Fruit fly (Drosophila melanogaster) whole organism, pupa: ENCODE results near the gene CG15403.

ENCODE experiments used
- CG10348 ChIP-seq: fragments of 200-800 bp; sonication (Bioruptor generic); IDR thresholded peaks from 2 replicates; pipeline ENCODE4 v1.3.6; 2022; ENCODE audit warnings: missing biosample characterization, missing genetic modification characterization
- CG12605 ChIP-seq: fragments of 200-800 bp; sonication (Bioruptor generic); IDR thresholded peaks from 2 replicates; pipeline ENCODE4 v1.3.6; 2022; ENCODE audit warnings: missing biosample characterization, missing genetic modification characterization
- CG13204 ChIP-seq: fragments of 200-800 bp; sonication (Bioruptor generic); optimal IDR thresholded peaks from 2 replicates; lab custom pipeline; 2018; ENCODE audit warnings: missing biosample characterization, mild to moderate bottlenecking, missing genetic modification characterization, moderate library complexity
- CG14655 ChIP-seq: fragments of 200-800 bp; sonication (Bioruptor generic); optimal IDR thresholded peaks from 3 replicates; lab custom pipeline; 2017; ENCODE audit warnings: mild to moderate bottlenecking, missing biosample characterization, missing genetic modification reagents, missing genetic modification characterization
- CG15710 ChIP-seq: fragments of 200-800 bp; sonication (Bioruptor generic); optimal IDR thresholded peaks from 2 replicates; lab custom pipeline; 2018; ENCODE audit warnings: missing biosample characterization, mild to moderate bottlenecking, missing genetic modification characterization, moderate library complexity
- CG17806 ChIP-seq: fragments of 200-800 bp; sonication (Bioruptor generic); optimal IDR thresholded peaks from 2 replicates; lab custom pipeline; 2018; ENCODE audit warnings: missing biosample characterization, mild to moderate bottlenecking, missing genetic modification characterization, moderate library complexity
- CG32121 ChIP-seq: fragments of 200-800 bp; sonication (Bioruptor generic); IDR thresholded peaks from 2 replicates; pipeline ENCODE4 v1.3.6; 2022; ENCODE audit warnings: missing biosample characterization, missing genetic modification characterization
- CG34367 ChIP-seq: fragments of 200-800 bp; sonication (Bioruptor generic); optimal IDR thresholded peaks from 2 replicates; lab custom pipeline; 2018; ENCODE audit warnings: missing biosample characterization, mild to moderate bottlenecking, missing genetic modification characterization
- CG4496 ChIP-seq: fragments of 200-800 bp; sonication (Bioruptor generic); IDR thresholded peaks from 3 replicates; pipeline ENCODE4 v1.3.6; 2022; ENCODE audit warnings: missing biosample characterization, missing genetic modification characterization
- CG8159 ChIP-seq: fragments of 200-800 bp; sonication (Bioruptor generic); optimal IDR thresholded peaks from 3 replicates; lab custom pipeline; 2018; ENCODE audit warnings: missing biosample characterization, mild to moderate bottlenecking, missing genetic modification characterization, moderate library complexity
- CG8301 ChIP-seq: fragments of 200-800 bp; sonication (Bioruptor generic); optimal IDR thresholded peaks from 2 replicates; lab custom pipeline; 2018; ENCODE audit warnings: missing biosample characterization, mild to moderate bottlenecking, missing genetic modification characterization
- CG9948 ChIP-seq: fragments of 200-800 bp; sonication (Bioruptor generic); optimal IDR thresholded peaks from 2 replicates; lab custom pipeline; 2018; ENCODE audit warnings: missing biosample characterization, mild to moderate bottlenecking, missing genetic modification characterization, moderate library complexity
- D1 ChIP-seq: fragments of 200-800 bp; sonication (Bioruptor generic); optimal IDR thresholded peaks from 2 replicates; lab custom pipeline; 2018; ENCODE audit warnings: missing biosample characterization, mild to moderate bottlenecking, missing genetic modification characterization, moderate library complexity
- EcR ChIP-seq: fragments of 200-800 bp; sonication (Bioruptor generic); optimal IDR thresholded peaks from 3 replicates; lab custom pipeline; 2019; ENCODE audit warnings: missing biosample characterization, missing genetic modification characterization, mild to moderate bottlenecking, moderate library complexity, missing genetic modification reagents
- Ets98B ChIP-seq: fragments of 200-800 bp; sonication (Bioruptor generic); IDR thresholded peaks from 2 replicates; pipeline ENCODE4 v1.3.6; 2022; ENCODE audit warnings: missing biosample characterization, missing genetic modification characterization
- Pif1A ChIP-seq: fragments of 200-800 bp; sonication (Bioruptor generic); optimal IDR thresholded peaks from 3 replicates; lab custom pipeline; 2016; ENCODE audit warnings: missing biosample characterization, missing genetic modification characterization
- Pif1B ChIP-seq: fragments of 200-800 bp; sonication (Bioruptor generic); optimal IDR thresholded peaks from 3 replicates; lab custom pipeline; 2016; ENCODE audit warnings: missing biosample characterization, missing genetic modification characterization
- Snoo ChIP-seq: fragments of 200-800 bp; sonication (Bioruptor generic); optimal IDR thresholded peaks from 3 replicates; lab custom pipeline; 2017; ENCODE audit warnings: missing biosample characterization, mild to moderate bottlenecking, missing genetic modification characterization, inconsistent platforms
- fd96Ca ChIP-seq: fragments of 200-800 bp; sonication (Bioruptor generic); IDR thresholded peaks from 3 replicates; pipeline ENCODE4 v1.3.6; 2022; ENCODE audit warnings: missing biosample characterization, missing genetic modification characterization
- gl ChIP-seq: fragments of 200-800 bp; sonication (Bioruptor generic); optimal IDR thresholded peaks from 2 replicates; lab custom pipeline; 2018; ENCODE audit warnings: missing biosample characterization, mild to moderate bottlenecking, missing genetic modification characterization
- rn ChIP-seq: fragments of 200-800 bp; sonication (Bioruptor generic); IDR thresholded peaks from 2 replicates; pipeline ENCODE4 v1.3.6; 2022; ENCODE audit warnings: missing biosample characterization, missing genetic modification characterization

The CG15403 gene

dm6 chr2L:3144709-3145108 lies 16.3 kb downstream of the CG15403 start, which contains the start of gene toc:
Gene toc (minus strand): TSS chr2L:3144786.
- TF ChIP-seq Ets98B (GFP tag; lab: Robert Waterston, UW) (peak; percentile 13; the same call in 1 of the 2 replicates), rn (no peak), D1 (tag; lab: Kevin White, UChicago) (peak; percentile 30), CG4496 (peak; percentile 96)

DNA sequence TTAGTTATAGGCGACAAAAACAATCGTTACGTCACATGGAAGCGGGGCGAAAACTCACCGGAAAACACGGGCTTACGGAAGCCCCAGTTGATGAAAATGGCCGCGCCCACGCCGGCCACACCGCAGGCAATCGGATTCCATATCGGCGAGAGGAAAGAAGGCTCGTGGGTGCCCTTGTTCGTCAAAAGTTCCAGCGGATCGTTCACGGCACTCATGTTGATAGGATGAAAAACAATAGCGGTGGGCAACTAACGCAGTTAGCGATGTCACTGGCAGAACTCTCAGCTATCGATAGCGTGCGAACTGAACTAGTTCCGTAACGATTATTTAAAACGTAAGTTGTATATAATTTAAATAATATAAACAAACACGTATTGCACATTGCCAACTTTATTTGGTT lies 17.0 kb downstream of the CG15403 start, which contains the start of gene ND-B14.5B:
ND-B14.5B (minus strand) TSS at position 379 of the 400 bp plus-strand sequence.
- TF ChIP-seq CG14655 (GFP tag; lab: Kevin White, UChicago), result no peak
- TF ChIP-seq, all 21 proteins: peak for 0

- no peak for TF ChIP-seq CG13204 (GFP tag; lab: Kevin White, UChicago)
- no peak for TF ChIP-seq CG14655 (GFP tag; lab: Kevin White, UChicago)
- TF ChIP-seq CG8159, result no peak
- TF ChIP-seq CG32121 (GFP tag; lab: Robert Waterston, UW), result no peak
- TF ChIP-seq fd96Ca (GFP tag; lab: Robert Waterston, UW), result no peak
- no peak for TF ChIP-seq rn
- no peak for TF ChIP-seq CG17806 (tag; lab: Kevin White, UChicago)
- TF ChIP-seq Ets98B (GFP tag; lab: Robert Waterston, UW), result no peak
- no peak for TF ChIP-seq CG8301
- TF ChIP-seq Pif1B (GFP tag; lab: Kevin White, UChicago), result no peak
- TF ChIP-seq CG10348, result no peak
- TF ChIP-seq Snoo, result no peak
- no peak for TF ChIP-seq CG9948 (tag; lab: Kevin White, UChicago)
- TF ChIP-seq gl, result no peak
- no peak for TF ChIP-seq CG15710
- no peak for TF ChIP-seq CG34367
- TF ChIP-seq EcR, result no peak
- no peak for TF ChIP-seq D1 (tag; lab: Kevin White, UChicago)
- TF ChIP-seq CG12605 (GFP tag; lab: Robert Waterston, UW), result no peak
- TF ChIP-seq CG4496, result no peak
These were observed 17.5 kb downstream of the CG15403 start for dm6 chr2L:3145897-3146296.

dm6 chr2L:3148959-3149591 lies 20.6 kb downstream of the CG15403 start:
- TF ChIP-seq rn (no peak), CG14655 (GFP tag; lab: Kevin White, UChicago) (no peak), Pif1B (GFP tag; lab: Kevin White, UChicago) (no peak), CG12605 (GFP tag; lab: Robert Waterston, UW) (peak; percentile 46; the same call in 1 of the 2 replicates), Snoo (no peak), fd96Ca (GFP tag; lab: Robert Waterston, UW) (peak; percentile 80), CG13204 (GFP tag; lab: Kevin White, UChicago) (no peak), CG8159 (no peak), CG8301 (peak; percentile 48), Pif1A (GFP tag; lab: Kevin White, UChicago) (peak; percentile 29), CG4496 (peak; percentile 74; the same call in 2 of the 3 replicates), CG9948 (tag; lab: Kevin White, UChicago) (no peak), CG32121 (GFP tag; lab: Robert Waterston, UW) (peak; percentile 74), Ets98B (GFP tag; lab: Robert Waterston, UW) (peak; percentile 73), CG34367 (no peak), D1 (tag; lab: Kevin White, UChicago) (no peak), CG15710 (no peak), CG17806 (tag; lab: Kevin White, UChicago) (no peak), gl (no peak), EcR (no peak), CG10348 (no peak)

DNA sequence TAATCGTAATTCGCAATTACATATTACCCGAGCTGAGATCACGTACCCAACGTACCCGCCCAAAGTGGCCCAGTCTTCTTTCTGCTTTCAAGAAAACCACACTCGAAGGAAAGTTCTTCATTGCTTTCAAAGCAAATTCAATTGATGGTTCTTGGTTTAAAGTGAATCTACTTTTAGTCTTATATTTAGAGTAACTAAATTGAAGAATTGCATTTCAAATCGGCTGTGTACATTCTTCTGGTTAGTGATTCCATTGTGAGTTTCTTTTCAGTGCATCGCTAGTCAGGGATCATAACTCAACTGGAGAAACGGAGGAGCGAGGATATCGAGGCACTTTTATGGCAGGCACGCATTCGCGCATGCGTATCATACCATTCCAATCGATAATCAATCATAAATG lies 23.2 kb downstream of the CG15403 start:
- TF ChIP-seq CG4496, result no peak
- no peak for TF ChIP-seq rn
- TF ChIP-seq CG8301, result no peak
- no peak for TF ChIP-seq fd96Ca (GFP tag; lab: Robert Waterston, UW)
- no peak for TF ChIP-seq Ets98B (GFP tag; lab: Robert Waterston, UW)
- TF ChIP-seq CG32121 (GFP tag; lab: Robert Waterston, UW), result no peak
- peak; percentile 19 for TF ChIP-seq CG15710
- TF ChIP-seq CG8159, result peak; percentile 22
- no peak for TF ChIP-seq gl
- TF ChIP-seq CG10348, result no peak
- no peak for TF ChIP-seq CG12605 (GFP tag; lab: Robert Waterston, UW)
- no peak for TF ChIP-seq CG13204 (GFP tag; lab: Kevin White, UChicago)
- TF ChIP-seq Pif1A (GFP tag; lab: Kevin White, UChicago), result peak; percentile 10
- no peak for TF ChIP-seq Snoo
- peak; percentile 10 for TF ChIP-seq CG14655 (GFP tag; lab: Kevin White, UChicago)
- no peak for TF ChIP-seq D1 (tag; lab: Kevin White, UChicago)
- peak; percentile 27 for TF ChIP-seq CG17806 (tag; lab: Kevin White, UChicago)
- TF ChIP-seq Pif1B (GFP tag; lab: Kevin White, UChicago), result peak; percentile 19
- TF ChIP-seq EcR, result no peak
- no peak for TF ChIP-seq CG34367
- peak; percentile 25 for TF ChIP-seq CG9948 (tag; lab: Kevin White, UChicago)

DNA sequence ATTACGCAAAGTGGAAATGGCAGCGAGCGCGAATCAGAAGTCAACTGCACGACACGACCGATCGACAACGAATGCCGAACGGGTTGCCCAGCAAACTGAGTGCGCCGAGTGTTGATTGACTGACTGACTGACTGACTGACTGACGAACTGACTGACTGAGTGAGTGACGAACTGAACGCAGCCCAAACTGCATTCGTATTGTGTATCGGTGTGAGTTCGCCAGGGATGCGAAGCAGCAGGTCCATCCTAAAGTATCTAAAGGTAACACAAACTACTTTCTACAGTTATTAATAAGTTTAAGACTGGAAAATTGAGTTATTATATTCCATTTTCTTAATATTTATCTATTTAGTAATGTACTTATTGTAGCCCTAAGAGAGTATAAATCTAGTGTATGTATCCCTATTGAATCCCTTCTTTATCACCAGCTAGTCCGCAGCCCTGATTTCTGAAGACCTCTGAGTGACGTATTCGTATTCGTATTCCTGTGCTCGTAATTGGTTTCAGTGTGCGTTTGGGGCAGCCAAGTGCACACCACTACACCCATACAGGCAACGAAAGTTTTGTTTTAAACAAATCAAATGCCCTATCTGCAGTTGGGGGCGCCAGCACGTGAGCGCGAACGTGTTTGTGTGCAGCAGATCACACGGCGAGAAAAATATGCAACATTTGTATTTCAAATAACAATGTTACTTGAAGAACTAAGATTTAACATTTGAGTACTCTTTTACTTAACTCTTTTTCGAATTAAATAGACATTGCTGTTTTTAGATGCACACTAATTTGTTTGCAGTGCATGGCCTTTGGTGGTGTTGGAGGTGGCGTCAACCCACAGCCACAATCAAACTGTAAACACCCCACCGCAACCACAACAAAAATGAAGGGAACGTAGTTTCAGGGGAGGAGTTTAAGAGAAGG lies 24.5 kb downstream of the CG15403 start:
- peak; percentile 91 for TF ChIP-seq CG4496
- TF ChIP-seq CG12605 (GFP tag; lab: Robert Waterston, UW), result peak; percentile 67
- peak; percentile 84 for TF ChIP-seq CG14655 (GFP tag; lab: Kevin White, UChicago)
- peak; percentile 55 for TF ChIP-seq gl
- no peak for TF ChIP-seq CG13204 (GFP tag; lab: Kevin White, UChicago)
- peak; percentile 73 for TF ChIP-seq CG17806 (tag; lab: Kevin White, UChicago)
- TF ChIP-seq EcR, result no peak
- peak; percentile 59 for TF ChIP-seq CG10348
- TF ChIP-seq CG8159, result peak; percentile 88
- TF ChIP-seq CG32121 (GFP tag; lab: Robert Waterston, UW), result peak; percentile 84
- TF ChIP-seq fd96Ca (GFP tag; lab: Robert Waterston, UW), result peak; percentile 91
- peak; percentile 66 for TF ChIP-seq CG9948 (tag; lab: Kevin White, UChicago)
- peak; percentile 67 for TF ChIP-seq CG34367
- TF ChIP-seq D1 (tag; lab: Kevin White, UChicago), result peak; percentile 33
- TF ChIP-seq Pif1B (GFP tag; lab: Kevin White, UChicago), result peak; percentile 74
- TF ChIP-seq Snoo, result peak; percentile 31
- peak; percentile 78 for TF ChIP-seq CG15710
- peak; percentile 78 for TF ChIP-seq Pif1A (GFP tag; lab: Kevin White, UChicago)
- peak; percentile 87 for TF ChIP-seq Ets98B (GFP tag; lab: Robert Waterston, UW)
- peak; percentile 71; the same call in 1 of the 2 replicates for TF ChIP-seq rn
- peak; percentile 81 for TF ChIP-seq CG8301
